Worm (Caenorhabditis elegans): ENCODE data around the gene aos-1.

- no peak for TF ChIP-seq nhr-27 (tag; optimal IDR thresholded peaks at IDR 0.05)
- TF ChIP-seq B0261.1 (tag; optimal IDR thresholded peaks at IDR 0.05), result no peak
- TF ChIP-seq F39B2.1 (GFP tag; IDR thresholded peaks at IDR 0.05), result no peak
- no peak for TF ChIP-seq xnd-1 (tag; optimal IDR thresholded peaks at IDR 0.05)
- TF ChIP-seq dpl-1 (GFP tag; optimal IDR thresholded peaks at IDR 0.05), result no peak
- no peak for TF ChIP-seq ceh-79 (tag; optimal IDR thresholded peaks at IDR 0.05)
- TF ChIP-seq chd-7 (tag; optimal IDR thresholded peaks at IDR 0.05), result no peak
- no peak for TF ChIP-seq ztf-6 (GFP tag; IDR thresholded peaks at IDR 0.05)
- no peak for TF ChIP-seq ceh-91 (GFP tag; IDR thresholded peaks at IDR 0.05)
- TF ChIP-seq Y53F4B.3 (GFP tag; IDR thresholded peaks at IDR 0.05), result no peak
- no peak for TF ChIP-seq akir-1 (GFP tag; optimal IDR thresholded peaks at IDR 0.05)
- no peak for TF ChIP-seq him-1 (tag; optimal IDR thresholded peaks at IDR 0.05)
- TF ChIP-seq pha-4 (tag; optimal IDR thresholded peaks at IDR 0.05), result no peak
- no peak for TF ChIP-seq ztf-25 (GFP tag; IDR thresholded peaks at IDR 0.05)
Measured at ce11 chrV:10145653-10146052, 15.6 kb upstream of the aos-1 start, which contains the start of gene C51E3.9.
